Fruit fly (Drosophila melanogaster) whole organism, embryonic: Measurements from ENCODE around the gene Hph.

ENCODE experiments used
- Aef1 ChIP-seq: fragments of 200-800 bp; sonication (Bioruptor generic); IDR thresholded peaks from 3 replicates; pipeline ENCODE4 v1.3.6; 2022; ENCODE audit warnings: missing biosample characterization, missing genetic modification characterization
- Bgb ChIP-seq: fragments of 200-800 bp; sonication (Bioruptor generic); IDR thresholded peaks from 2 replicates; pipeline ENCODE4 v1.3.6; 2022; ENCODE audit warnings: missing biosample characterization, missing genetic modification characterization; ENCODE audit not compliant: partially characterized antibody
- CG10543 ChIP-seq: fragments of 200-800 bp; sonication (Bioruptor generic); optimal IDR thresholded peaks from 3 replicates; lab custom pipeline; 2017; ENCODE audit warnings: missing biosample characterization, mild to moderate bottlenecking, missing genetic modification characterization, moderate library complexity
- CG12942 ChIP-seq: fragments of 200-800 bp; sonication (Bioruptor generic); optimal IDR thresholded peaks from 3 replicates; lab custom pipeline; 2016; ENCODE audit warnings: missing biosample characterization, missing genetic modification characterization
- CG13287 ChIP-seq: fragments of 200-800 bp; sonication (Bioruptor generic); IDR thresholded peaks from 2 replicates; pipeline ENCODE4 v1.3.6; 2022; ENCODE audit warnings: missing biosample characterization, missing genetic modification characterization; ENCODE audit not compliant: partially characterized antibody
- CG1529 ChIP-seq: fragments of 200-800 bp; sonication (Bioruptor generic); optimal IDR thresholded peaks from 3 replicates; lab custom pipeline; 2018; ENCODE audit warnings: missing biosample characterization, missing genetic modification characterization
- CG17186 ChIP-seq: fragments of 200-800 bp; sonication (Bioruptor generic); optimal IDR thresholded peaks from 3 replicates; lab custom pipeline; 2017; ENCODE audit warnings: missing biosample characterization, missing genetic modification reagents, missing genetic modification characterization
- CG17912 ChIP-seq: fragments of 200-800 bp; sonication (Bioruptor generic); optimal IDR thresholded peaks from 2 replicates; lab custom pipeline; 2018; ENCODE audit warnings: missing biosample characterization, mild to moderate bottlenecking, missing genetic modification characterization
- CG1832 ChIP-seq: fragments of 200-800 bp; sonication (Bioruptor generic); optimal IDR thresholded peaks from 2 replicates; lab custom pipeline; 2017; ENCODE audit warnings: missing biosample characterization, mild to moderate bottlenecking, missing genetic modification characterization, inconsistent platforms
- CG2129 ChIP-seq: fragments of 200-800 bp; sonication (Bioruptor generic); IDR thresholded peaks from 2 replicates; pipeline ENCODE4 v1.3.6; 2022; ENCODE audit warnings: missing biosample characterization, missing genetic modification characterization; ENCODE audit not compliant: partially characterized antibody
- CG3847 ChIP-seq: fragments of 200-800 bp; sonication (Bioruptor generic); IDR thresholded peaks from 2 replicates; pipeline ENCODE4 v1.3.6; 2022; ENCODE audit warnings: missing biosample characterization, missing genetic modification characterization
- CG4617 ChIP-seq: fragments of 200-800 bp; sonication (Bioruptor generic); optimal IDR thresholded peaks from 3 replicates; lab custom pipeline; 2016; ENCODE audit warnings: missing biosample characterization, missing genetic modification characterization, borderline replicate concordance
- CG5180 ChIP-seq: fragments of 200-800 bp; sonication (Bioruptor generic); optimal IDR thresholded peaks from 3 replicates; lab custom pipeline; 2017; ENCODE audit warnings: missing biosample characterization, missing genetic modification characterization, mild to moderate bottlenecking, moderate library complexity, missing genetic modification reagents
- CG8478 ChIP-seq: fragments of >200 bp; optimal IDR thresholded peaks from 2 replicates; lab custom pipeline; 2018
- CG9727 ChIP-seq: fragments of 200-800 bp; sonication (Bioruptor generic); optimal IDR thresholded peaks from 3 replicates; lab custom pipeline; 2017; ENCODE audit warnings: missing biosample characterization, mild to moderate bottlenecking, missing genetic modification characterization
- Camta ChIP-seq: fragments of 200-800 bp; sonication (Bioruptor generic); optimal IDR thresholded peaks from 2 replicates; lab custom pipeline; 2016; ENCODE audit warnings: missing biosample characterization, missing genetic modification characterization
- Dip3 ChIP-seq: fragments of 200-800 bp; sonication (Bioruptor generic); optimal IDR thresholded peaks from 3 replicates; lab custom pipeline; 2016; ENCODE audit warnings: missing biosample characterization, missing genetic modification characterization
- Mad ChIP-seq: fragments of 200-800 bp; sonication (Bioruptor generic); optimal IDR thresholded peaks from 2 replicates; lab custom pipeline; 2016; ENCODE audit warnings: missing biosample characterization, missing genetic modification characterization
- Meics ChIP-seq: fragments of 200-800 bp; sonication (Bioruptor generic); optimal IDR thresholded peaks from 2 replicates; lab custom pipeline; 2017; ENCODE audit warnings: missing biosample characterization, mild to moderate bottlenecking, missing genetic modification characterization
- Mrtf ChIP-seq: fragments of 200-800 bp; sonication (Bioruptor generic); IDR thresholded peaks from 3 replicates; pipeline ENCODE4 v1.3.6; 2022; ENCODE audit warnings: missing biosample characterization, missing genetic modification characterization
- Neu2 ChIP-seq: fragments of 200-800 bp; sonication (Bioruptor generic); optimal IDR thresholded peaks from 3 replicates; lab custom pipeline; 2016; ENCODE audit warnings: missing biosample characterization, missing genetic modification characterization, borderline replicate concordance
- Ravus ChIP-seq: fragments of 200-800 bp; sonication (Bioruptor generic); IDR thresholded peaks from 2 replicates; pipeline ENCODE4 v1.3.6; 2022; ENCODE audit warnings: missing biosample characterization, missing genetic modification characterization
- Sry-β ChIP-seq: fragments of 200-800 bp; sonication (Bioruptor generic); optimal IDR thresholded peaks from 2 replicates; lab custom pipeline; 2018; ENCODE audit warnings: missing biosample characterization, mild to moderate bottlenecking, missing genetic modification characterization, moderate library complexity
- Trl ChIP-seq, 3 experiments: fragments of >200 bp in 2 of 3; fragments of 200-800 bp in 1 of 3; sonication (Bioruptor generic) in 1 of 3; optimal IDR thresholded peaks; 2 replicates in 1 of 3; 3 replicates in 2 of 3; lab custom pipeline; 2016 to 2017; ENCODE audit warnings: missing biosample characterization in 1 of 3, missing genetic modification characterization in 1 of 3
- al ChIP-seq: fragments of 200-800 bp; sonication (Bioruptor generic); IDR thresholded peaks from 2 replicates; pipeline ENCODE4 v1.3.6; 2022; ENCODE audit warnings: missing biosample characterization, missing genetic modification characterization
- aop ChIP-seq: fragments of 200-800 bp; sonication (Bioruptor generic); IDR thresholded peaks from 2 replicates; pipeline ENCODE4 v1.3.6; 2022; ENCODE audit warnings: missing biosample characterization, missing genetic modification characterization
- bab2 ChIP-seq: fragments of 200-800 bp; sonication (Bioruptor generic); optimal IDR thresholded peaks from 2 replicates; lab custom pipeline; 2016; ENCODE audit warnings: missing biosample characterization, missing genetic modification characterization
- bigmax ChIP-seq: fragments of 200-800 bp; sonication (Bioruptor generic); optimal IDR thresholded peaks from 2 replicates; lab custom pipeline; 2018; ENCODE audit warnings: missing biosample characterization, mild to moderate bottlenecking, missing genetic modification characterization
- bowl ChIP-seq: fragments of 200-800 bp; sonication (Bioruptor generic); IDR thresholded peaks from 2 replicates; pipeline ENCODE4 v1.3.6; 2022; ENCODE audit warnings: missing biosample characterization, missing genetic modification characterization
- cato ChIP-seq: fragments of 200-800 bp; sonication (Bioruptor generic); optimal IDR thresholded peaks from 2 replicates; lab custom pipeline; 2016; ENCODE audit warnings: missing biosample characterization, missing genetic modification characterization, borderline replicate concordance
- caup ChIP-seq: fragments of 200-800 bp; sonication (Bioruptor generic); optimal IDR thresholded peaks from 3 replicates; lab custom pipeline; 2017; ENCODE audit warnings: missing biosample characterization, mild to moderate bottlenecking, missing genetic modification characterization, moderate library complexity; ENCODE audit not compliant: severe bottlenecking
- crc ChIP-seq: fragments of 200-800 bp; sonication (Bioruptor generic); optimal IDR thresholded peaks from 2 replicates; lab custom pipeline; 2016; ENCODE audit warnings: missing biosample characterization, missing genetic modification characterization
- dimm ChIP-seq: fragments of 200-800 bp; sonication (Bioruptor generic); IDR thresholded peaks from 2 replicates; pipeline ENCODE4 v1.3.6; 2022; ENCODE audit warnings: missing biosample characterization, missing genetic modification characterization
- ewg ChIP-seq: fragments of 200-800 bp; sonication (Bioruptor generic); optimal IDR thresholded peaks from 3 replicates; lab custom pipeline; 2017; ENCODE audit warnings: mild to moderate bottlenecking, missing biosample characterization, missing genetic modification reagents, missing genetic modification characterization
- gcm2 ChIP-seq: fragments of 200-800 bp; sonication (Bioruptor generic); optimal IDR thresholded peaks from 2 replicates; lab custom pipeline; 2016; ENCODE audit warnings: missing biosample characterization, missing genetic modification characterization
- knrl ChIP-seq: fragments of 200-800 bp; sonication (Bioruptor generic); IDR thresholded peaks from 3 replicates; pipeline ENCODE4 v1.3.6; 2022; ENCODE audit warnings: missing biosample characterization, missing genetic modification characterization; ENCODE audit not compliant: partially characterized antibody
- nerfin-1 ChIP-seq: fragments of 200-800 bp; sonication (Bioruptor generic); optimal IDR thresholded peaks from 3 replicates; lab custom pipeline; 2019; ENCODE audit warnings: missing biosample characterization, mild to moderate bottlenecking, missing genetic modification characterization, moderate library complexity
- peb ChIP-seq: fragments of 200-800 bp; sonication (Bioruptor generic); IDR thresholded peaks from 2 replicates; pipeline ENCODE4 v1.3.6; 2022; ENCODE audit warnings: missing biosample characterization, missing genetic modification characterization
- pnt ChIP-seq: fragments of 200-800 bp; sonication (Bioruptor generic); optimal IDR thresholded peaks from 3 replicates; lab custom pipeline; 2016; ENCODE audit warnings: missing biosample characterization, missing genetic modification characterization
- prd ChIP-seq, 3 experiments: fragments of >200 bp in 2 of 3; fragments of 200-800 bp in 1 of 3; sonication (Bioruptor generic) in 1 of 3; optimal IDR thresholded peaks in 2 of 3; IDR thresholded peaks in 1 of 3; 2 replicates in 2 of 3; 3 replicates in 1 of 3; pipeline versions ENCODE4 v1.3.6 to Lab custom; 2017 to 2022; ENCODE audit warnings: missing biosample characterization in 1 of 3, missing genetic modification characterization in 1 of 3
- sc ChIP-seq, 3 experiments: fragments of >200 bp in 2 of 3; fragments of 200-800 bp in 1 of 3; sonication (Bioruptor generic) in 1 of 3; optimal IDR thresholded peaks; 2 replicates in 2 of 3; 3 replicates in 1 of 3; lab custom pipeline; 2017; ENCODE audit warnings: mild to moderate bottlenecking in 1 of 3, missing biosample characterization in 1 of 3, missing genetic modification characterization in 1 of 3, missing genetic modification reagents in 1 of 3
- shn ChIP-seq: fragments of 200-800 bp; sonication (Bioruptor generic); optimal IDR thresholded peaks from 3 replicates; lab custom pipeline; 2016; ENCODE audit warnings: missing biosample characterization, missing genetic modification characterization
- sim ChIP-seq: fragments of 200-800 bp; sonication (Bioruptor generic); IDR thresholded peaks from 2 replicates; pipeline ENCODE4 v1.3.6; 2022; ENCODE audit warnings: missing biosample characterization, missing genetic modification characterization
- stc ChIP-seq: fragments of 200-800 bp; sonication (Bioruptor generic); IDR thresholded peaks from 2 replicates; pipeline ENCODE4 v1.3.6; 2022; ENCODE audit warnings: missing biosample characterization, missing genetic modification characterization
- toy ChIP-seq: fragments of 200-800 bp; sonication (Bioruptor generic); IDR thresholded peaks from 2 replicates; pipeline ENCODE4 v1.3.6; 2022; ENCODE audit warnings: missing biosample characterization, missing genetic modification characterization
- zen ChIP-seq: fragments of 200-800 bp; sonication (Bioruptor generic); optimal IDR thresholded peaks from 3 replicates; lab custom pipeline; 2018; ENCODE audit warnings: missing biosample characterization, mild to moderate bottlenecking, missing genetic modification characterization, moderate library complexity

Hph gene

dm6 chr3R:5211901-5212758, 44.7 kb upstream of the Hph start (continued):
- TF ChIP-seq Dip3 (GFP tag; lab: Kevin White, UChicago) (peak; percentile 18), gcm2 (GFP tag; lab: Kevin White, UChicago) (peak; percentile 24), prd (optimal IDR thresholded peaks at IDR 0.05; lab: Kevin White, UChicago) (no peak), prd (GFP tag; IDR thresholded peaks at IDR 0.05; lab: Robert Waterston, UW) (peak; percentile 93), CG4617 (peak; percentile 27), CG17912 (no peak), caup (GFP tag; lab: Kevin White, UChicago) (no peak), Mad (peak; percentile 75), zen (tag; lab: Kevin White, UChicago) (peak; percentile 95), bowl (GFP tag; lab: Robert Waterston, UW) (no peak), Neu2 (GFP tag; lab: Kevin White, UChicago) (peak; percentile 90), Trl (optimal IDR thresholded peaks at IDR 0.05; lab: Kevin White, UChicago) (no peak), Trl (GFP tag; optimal IDR thresholded peaks at IDR 0.05; lab: Kevin White, UChicago) (peak; percentile 84), CG3847 (GFP tag; lab: Robert Waterston, UW) (no peak), Meics (GFP tag; lab: Kevin White, UChicago) (peak; percentile 6), CG8478 (lab: Kevin White, UChicago) (no peak), CG12942 (GFP tag; lab: Kevin White, UChicago) (peak; percentile 60), shn (GFP tag; lab: Kevin White, UChicago) (peak; percentile 83), sc (optimal IDR thresholded peaks at IDR 0.05; lab: Kevin White, UChicago) (no peak), sc (GFP tag; optimal IDR thresholded peaks at IDR 0.05; lab: Kevin White, UChicago) (peak; percentile 70), stc (no peak), Mrtf (GFP tag; lab: Robert Waterston, UW) (peak; percentile 63; the same call in 1 of the 3 replicates), CG13287 (GFP tag; lab: Robert Waterston, UW) (no peak), CG5180 (GFP tag; lab: Kevin White, UChicago) (peak; percentile 36), al (GFP tag; lab: Robert Waterston, UW) (no peak), aop (GFP tag; lab: Robert Waterston, UW) (no peak), CG1832 (GFP tag; lab: Kevin White, UChicago) (no peak), CG17186 (peak; percentile 14), pnt (GFP tag; lab: Kevin White, UChicago) (peak; percentile 89), Camta (GFP tag; lab: Kevin White, UChicago) (peak; percentile 72), CG2129 (GFP tag; lab: Robert Waterston, UW) (no peak), toy (GFP tag; lab: Robert Waterston, UW) (no peak), sim (GFP tag; lab: Robert Waterston, UW) (peak; percentile 70; the same call in 1 of the 2 replicates), bab2 (GFP tag; lab: Kevin White, UChicago) (peak; percentile 75), CG10543 (GFP tag; lab: Kevin White, UChicago) (peak; percentile 6), cato (GFP tag; lab: Kevin White, UChicago) (peak; percentile 46), CG9727 (GFP tag; lab: Kevin White, UChicago) (peak; percentile 96), crc (GFP tag; lab: Kevin White, UChicago) (peak; percentile 41), Bgb (GFP tag; lab: Robert Waterston, UW) (no peak), nerfin-1 (tag; lab: Kevin White, UChicago) (peak; percentile 96), bigmax (GFP tag; lab: Kevin White, UChicago) (no peak), Ravus (no peak), Aef1 (GFP tag; lab: Robert Waterston, UW) (no peak), CG1529 (GFP tag; lab: Kevin White, UChicago) (peak; percentile 70), ewg (GFP tag; lab: Kevin White, UChicago) (peak; percentile 47), dimm (no peak), peb (GFP tag; lab: Robert Waterston, UW) (peak; percentile 51; the same call in 1 of the 2 replicates), Sry-β (GFP tag; lab: Kevin White, UChicago) (peak; percentile 19), knrl (no peak)
